Fruit fly (Drosophila melanogaster) whole organism: ENCODE data around the gene Sry-alpha.

Experiments
- CG8478 ChIP-seq: fragments of >200 bp; optimal IDR thresholded peaks from 2 replicates; lab custom pipeline; 2018; ENCODE audit warnings: inconsistent platforms
- Dll ChIP-seq: fragments of >200 bp; optimal IDR thresholded peaks from 2 replicates; lab custom pipeline; 2017
- EcR ChIP-seq, 2 experiments: fragments of >200 bp; optimal IDR thresholded peaks; 2 replicates each; lab custom pipeline; 2017; ENCODE audit warnings: missing biosample characterization in 2 of 2, missing genetic modification characterization in 2 of 2, missing genetic modification reagents in 2 of 2
- pan ChIP-seq: fragments of >200 bp; optimal IDR thresholded peaks from 2 replicates; lab custom pipeline; 2017
- psq ChIP-seq: fragments of >200 bp; optimal IDR thresholded peaks from 2 replicates; lab custom pipeline; 2017
- usp ChIP-seq: fragments of >200 bp; optimal IDR thresholded peaks from 2 replicates; lab custom pipeline; 2017; ENCODE audit warnings: missing biosample characterization, missing genetic modification characterization, mixed read lengths

Sry-alpha gene

dm6 chr3R:30058057-30058868, 18.7 kb downstream of the Sry-alpha start, which contains the start of gene sima:
Gene sima (plus strand): TSS chr3R:30058311.
- TF ChIP-seq psq (peak; percentile 50), usp (GFP tag; lab: Kevin White, UChicago) (no peak), CG8478 (lab: Kevin White, UChicago) (no peak)

DNA sequence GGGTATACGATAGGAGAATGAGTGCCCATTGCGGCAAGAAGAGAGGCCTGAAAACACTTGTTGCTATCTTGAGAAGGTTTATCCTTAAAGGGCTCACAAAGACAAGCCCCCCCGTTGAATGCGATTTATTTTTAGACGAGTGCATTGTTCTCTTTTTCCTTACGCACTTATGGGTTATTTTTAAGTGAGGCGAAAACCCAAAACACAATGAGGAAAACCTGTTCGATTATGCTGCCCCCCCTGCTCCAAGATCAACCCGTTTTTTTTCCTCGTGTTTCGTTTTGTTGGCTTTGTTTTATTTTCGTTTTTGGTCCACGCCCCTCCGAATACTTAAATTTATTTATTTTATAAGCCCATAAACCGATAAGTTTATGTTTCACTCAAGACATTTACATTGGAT, 20.4 kb downstream of the Sry-alpha start:
- TF ChIP-seq pan (lab: Kevin White, UChicago): no peak
- TF ChIP-seq usp (GFP tag; lab: Kevin White, UChicago): no peak
- TF ChIP-seq EcR (GFP tag; optimal IDR thresholded peaks at IDR 0.05; lab: Kevin White, UChicago): no peak
- no peak for TF ChIP-seq psq
- TF ChIP-seq Dll (lab: Kevin White, UChicago): no peak
- no peak for TF ChIP-seq CG8478 (lab: Kevin White, UChicago)

DNA sequence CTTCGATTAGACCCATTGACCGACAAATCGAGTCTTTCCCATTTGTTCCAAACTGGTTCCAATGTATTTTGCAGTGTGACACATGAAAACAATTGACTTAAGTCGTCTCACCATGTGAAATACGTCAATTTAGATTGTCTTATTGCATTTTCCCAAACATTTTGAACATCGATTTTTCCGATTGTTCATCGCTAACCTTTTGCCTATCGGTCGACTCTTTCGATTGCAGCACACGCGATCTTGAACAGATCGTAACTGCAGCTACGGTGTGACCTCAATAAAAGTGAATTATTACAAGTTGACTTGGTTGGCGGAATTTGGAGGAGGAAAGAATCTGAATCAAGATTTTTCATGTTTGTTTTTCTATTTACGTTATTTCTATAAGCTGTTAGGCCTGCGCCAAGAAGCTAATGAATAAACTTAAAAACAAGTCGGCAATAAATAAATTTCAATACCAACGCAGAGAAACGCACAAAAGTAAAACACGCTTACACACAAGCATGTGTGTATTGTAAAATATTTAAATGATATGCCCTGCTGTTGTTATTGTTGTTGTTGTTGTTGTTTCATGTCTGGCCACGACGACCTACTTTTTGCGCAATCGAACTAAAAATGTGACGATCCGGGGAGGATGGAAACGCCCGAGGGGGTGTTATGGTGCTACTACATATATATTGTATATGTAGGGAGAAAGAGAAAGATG, 21.1 kb downstream of the Sry-alpha start:
- TF ChIP-seq Dll (lab: Kevin White, UChicago): no peak
- TF ChIP-seq EcR (GFP tag; optimal IDR thresholded peaks at IDR 0.05; lab: Kevin White, UChicago): no peak
- no peak for TF ChIP-seq usp (GFP tag; lab: Kevin White, UChicago)
- no peak for TF ChIP-seq psq
- TF ChIP-seq pan (lab: Kevin White, UChicago): no peak
- TF ChIP-seq CG8478 (lab: Kevin White, UChicago): no peak

dm6 chr3R:30061154-30061482, 21.6 kb downstream of the Sry-alpha start:
- TF ChIP-seq usp (GFP tag; lab: Kevin White, UChicago): no peak

dm6 chr3R:30061980-30062379, 22.5 kb downstream of the Sry-alpha start:
- TF ChIP-seq Dll (lab: Kevin White, UChicago) (no peak), CG8478 (lab: Kevin White, UChicago) (no peak), psq (no peak), usp (GFP tag; lab: Kevin White, UChicago) (no peak), pan (lab: Kevin White, UChicago) (no peak)

DNA sequence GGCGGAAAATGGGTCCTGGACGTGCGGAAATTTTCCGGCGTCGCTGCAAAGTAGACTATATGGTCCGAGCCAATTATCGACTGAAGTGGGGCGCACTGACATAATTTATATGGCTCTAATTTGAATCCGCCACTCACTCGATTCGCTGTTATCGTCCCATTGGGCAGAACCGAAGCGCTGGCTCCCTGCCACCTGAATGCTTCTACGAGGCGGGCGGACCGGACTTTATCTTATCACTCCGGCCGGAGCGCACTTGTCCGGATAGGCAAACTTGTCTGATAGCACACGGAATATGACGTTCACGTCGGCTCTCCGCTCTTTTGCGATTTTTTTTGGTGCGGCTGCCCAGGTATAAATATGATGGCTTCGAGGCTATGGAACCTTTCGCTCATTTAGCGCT, 23.0 kb downstream of the Sry-alpha start:
- no peak for TF ChIP-seq usp (GFP tag; lab: Kevin White, UChicago)
- no peak for TF ChIP-seq psq
- TF ChIP-seq pan (lab: Kevin White, UChicago): no peak
- no peak for TF ChIP-seq Dll (lab: Kevin White, UChicago)
- no peak for TF ChIP-seq CG8478 (lab: Kevin White, UChicago)
- no peak for TF ChIP-seq EcR (GFP tag; optimal IDR thresholded peaks at IDR 0.05; lab: Kevin White, UChicago)

dm6 chr3R:30063704-30064103, 24.2 kb downstream of the Sry-alpha start:
- TF ChIP-seq Dll (lab: Kevin White, UChicago) (no peak), CG8478 (lab: Kevin White, UChicago) (no peak), pan (lab: Kevin White, UChicago) (no peak), EcR (GFP tag; optimal IDR thresholded peaks at IDR 0.05; lab: Kevin White, UChicago) (no peak), psq (no peak), usp (GFP tag; lab: Kevin White, UChicago) (no peak)

- TF ChIP-seq psq (no peak), EcR (GFP tag; optimal IDR thresholded peaks at IDR 0.05; lab: Kevin White, UChicago) (peak in 1 of 2 experiments; percentile 73)
Measured at dm6 chr3R:30066004-30066403, 26.5 kb downstream of the Sry-alpha start.

DNA sequence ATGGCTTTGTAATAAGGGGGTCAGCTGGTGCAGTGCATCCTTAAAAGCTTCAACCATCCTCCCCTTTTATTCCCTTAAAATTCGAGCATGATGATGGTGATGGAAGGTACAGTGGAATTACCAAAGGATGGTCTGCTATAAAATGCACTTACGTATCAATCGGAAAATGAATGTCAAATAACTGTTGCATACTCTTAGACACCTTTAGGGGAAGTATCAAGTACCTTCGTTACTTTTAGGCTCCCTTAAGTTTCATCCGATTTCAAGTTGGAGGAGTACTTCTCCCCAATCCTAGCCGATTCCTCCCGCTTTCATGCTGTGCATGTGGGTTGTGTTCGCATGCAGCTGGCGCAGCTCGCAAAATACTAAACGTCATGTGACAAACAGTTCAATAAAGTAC, 30.7 kb downstream of the Sry-alpha start:
- TF ChIP-seq EcR (GFP tag; optimal IDR thresholded peaks at IDR 0.05; lab: Kevin White, UChicago) (no peak), usp (GFP tag; lab: Kevin White, UChicago) (no peak), Dll (lab: Kevin White, UChicago) (no peak), CG8478 (lab: Kevin White, UChicago) (no peak), pan (lab: Kevin White, UChicago) (no peak), psq (no peak)

dm6 chr3R:30071827-30072226, 32.3 kb downstream of the Sry-alpha start:
- TF ChIP-seq usp (GFP tag; lab: Kevin White, UChicago): no peak
- no peak for TF ChIP-seq CG8478 (lab: Kevin White, UChicago)
- TF ChIP-seq EcR (GFP tag; optimal IDR thresholded peaks at IDR 0.05; lab: Kevin White, UChicago): no peak

DNA sequence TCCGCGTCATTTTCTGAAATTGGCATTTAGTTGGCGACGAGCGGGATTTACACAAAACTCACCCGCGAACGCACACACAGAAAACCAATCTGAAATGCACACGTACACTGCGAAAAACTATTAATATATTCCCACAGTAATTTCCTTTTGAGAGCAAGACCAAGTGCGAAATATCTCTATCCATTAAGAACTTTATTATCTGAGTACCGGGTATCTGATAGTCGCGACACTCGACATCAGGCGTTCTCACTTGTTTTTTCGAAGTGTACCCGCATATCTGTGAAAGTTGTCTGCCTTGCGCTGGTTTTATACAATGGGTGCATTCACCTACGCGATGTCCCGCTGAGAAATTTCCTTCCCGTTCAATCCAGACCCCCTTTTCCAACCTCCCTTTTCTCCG, 36.6 kb downstream of the Sry-alpha start:
- peak in 1 of 2 experiments; percentile 21 for TF ChIP-seq EcR (GFP tag; optimal IDR thresholded peaks at IDR 0.05; lab: Kevin White, UChicago)
- TF ChIP-seq Dll (lab: Kevin White, UChicago): no peak
- no peak for TF ChIP-seq pan (lab: Kevin White, UChicago)

DNA sequence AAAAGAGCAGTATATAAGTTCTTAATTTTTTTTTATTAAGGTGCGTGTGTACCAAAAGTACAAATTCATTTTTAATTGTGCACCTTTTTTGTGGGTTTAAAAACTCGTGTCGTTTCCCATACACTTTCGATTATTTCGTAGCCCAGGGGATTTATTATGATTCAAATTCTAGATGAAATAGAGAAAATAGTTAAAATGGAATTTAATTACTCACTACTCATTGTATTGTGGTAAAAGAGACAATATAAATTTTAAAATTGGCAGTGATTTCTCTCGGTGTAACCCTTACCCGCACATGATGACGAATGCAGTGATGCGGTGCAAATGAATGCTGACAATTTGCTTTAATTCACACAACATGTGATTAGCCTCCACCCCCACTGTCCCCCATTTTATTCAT, 43.7 kb downstream of the Sry-alpha start:
- TF ChIP-seq pan (lab: Kevin White, UChicago) (no peak), CG8478 (lab: Kevin White, UChicago) (no peak), EcR (GFP tag; optimal IDR thresholded peaks at IDR 0.05; lab: Kevin White, UChicago) (no peak), usp (GFP tag; lab: Kevin White, UChicago) (no peak), psq (no peak), Dll (lab: Kevin White, UChicago) (no peak)
